Fruit fly (Drosophila melanogaster): ENCODE data around the gene ush.
A peak's percentile ranks its signal among the peaks of the same experiment; 100 is the strongest.

ush gene

dm6 chr2L:559770-560567, 83.9 kb downstream of the ush start, which contains the start of gene rempA (continued):
- TF ChIP-seq ato (GFP tag; IDR thresholded peaks at IDR 0.05; ENCODE audit: partially characterized antibody) (peak; percentile 49), vvl (GFP tag; IDR thresholded peaks at IDR 0.05) (0 out of 2 replicates have a peak, but pooled peaks have one; percentile 12), pzg (GFP tag; optimal IDR thresholded peaks at IDR 0.05) (peak; percentile 41), inv (GFP tag; IDR thresholded peaks at IDR 0.05; ENCODE audit: partially characterized antibody) (peak; percentile 45; the same call in 1 of the 2 replicates), salm (tag; optimal IDR thresholded peaks at IDR 0.05) (no peak)

- TF ChIP-seq Drgx (GFP tag; IDR thresholded peaks at IDR 0.05) (peak; percentile 61), CG32532 (GFP tag; IDR thresholded peaks at IDR 0.05) (no peak), Gsc (GFP tag; IDR thresholded peaks at IDR 0.05) (peak; percentile 43; the same call in 1 of the 2 replicates), bsh (GFP tag; optimal IDR thresholded peaks at IDR 0.05) (peak in 1 of 2 experiments; percentile 16), CG15479 (GFP tag; optimal IDR thresholded peaks at IDR 0.05) (no peak), CG17912 (GFP tag; optimal IDR thresholded peaks at IDR 0.05) (no peak), luna (GFP tag; optimal IDR thresholded peaks at IDR 0.05) (no peak), Ptx1 (GFP tag; IDR thresholded peaks at IDR 0.05) (no peak)
Measured at dm6 chr2L:563314-563713, 87.3 kb downstream of the ush start.

- no peak for TF ChIP-seq CG4707 (GFP tag; optimal IDR thresholded peaks at IDR 0.05)
- TF ChIP-seq CG2199 (GFP tag; IDR thresholded peaks at IDR 0.05): no peak
- TF ChIP-seq CG17186 (GFP tag; optimal IDR thresholded peaks at IDR 0.05): peak; percentile 20
- no peak for TF ChIP-seq ab (GFP tag; optimal IDR thresholded peaks at IDR 0.05)
- no peak for TF ChIP-seq Fer2 (tag; optimal IDR thresholded peaks at IDR 0.05)
- TF ChIP-seq pfk (GFP tag; optimal IDR thresholded peaks at IDR 0.05): no peak
- TF ChIP-seq Nf-YC (tag; optimal IDR thresholded peaks at IDR 0.05): peak; percentile 18
- peak; percentile 42; the same call in 1 of the 2 replicates for TF ChIP-seq inv (GFP tag; IDR thresholded peaks at IDR 0.05; ENCODE audit: partially characterized antibody)
- no peak for TF ChIP-seq CG8388 (GFP tag; optimal IDR thresholded peaks at IDR 0.05)
- peak; percentile 38 for TF ChIP-seq CG10267 (tag; optimal IDR thresholded peaks at IDR 0.05)
- no peak for TF ChIP-seq CG6765 (GFP tag; optimal IDR thresholded peaks at IDR 0.05)
- no peak for TF ChIP-seq toy (GFP tag; IDR thresholded peaks at IDR 0.05)
- TF ChIP-seq CG3065 (GFP tag; optimal IDR thresholded peaks at IDR 0.05): no peak
- peak; percentile 67 for TF ChIP-seq sna (GFP tag; IDR thresholded peaks at IDR 0.05; ENCODE audit: partially characterized antibody)
- no peak for TF ChIP-seq tll (GFP tag; optimal IDR thresholded peaks at IDR 0.05)
- no peak for TF ChIP-seq insv (GFP tag; optimal IDR thresholded peaks at IDR 0.05)
- no peak for TF ChIP-seq Dek (tag; optimal IDR thresholded peaks at IDR 0.05)
- TF ChIP-seq Myb (GFP tag; optimal IDR thresholded peaks at IDR 0.05): peak; percentile 37
- 0 out of 3 replicates have a peak, but pooled peaks have one; percentile 23 for TF ChIP-seq ci (GFP tag; IDR thresholded peaks at IDR 0.05)
- TF ChIP-seq ATbp (GFP tag; optimal IDR thresholded peaks at IDR 0.05): no peak
- peak; percentile 51 for TF ChIP-seq CG2120 (GFP tag; optimal IDR thresholded peaks at IDR 0.05)
- TF ChIP-seq CG1603 (tag; optimal IDR thresholded peaks at IDR 0.05): peak; percentile 70
- no peak for TF ChIP-seq Meics (GFP tag; optimal IDR thresholded peaks at IDR 0.05)
- no peak for TF ChIP-seq Fer1 (GFP tag; optimal IDR thresholded peaks at IDR 0.05)
- TF ChIP-seq h (optimal IDR thresholded peaks at IDR 0.05): no peak
- TF ChIP-seq so (GFP tag; IDR thresholded peaks at IDR 0.05): no peak
- peak; percentile 15 for TF ChIP-seq HLH54F (GFP tag; optimal IDR thresholded peaks at IDR 0.05)
- TF ChIP-seq esg (GFP tag; conservative IDR thresholded peaks at IDR 0.05): no peak
- TF ChIP-seq Bgb (GFP tag; IDR thresholded peaks at IDR 0.05; ENCODE audit: partially characterized antibody): peak; percentile 87
- TF ChIP-seq amos (GFP tag; IDR thresholded peaks at IDR 0.05; ENCODE audit: partially characterized antibody): peak; percentile 74
- no peak for TF ChIP-seq Spps (tag; optimal IDR thresholded peaks at IDR 0.05)
- no peak for TF ChIP-seq CG31441 (GFP tag; IDR thresholded peaks at IDR 0.05)
Measured at dm6 chr2L:563769-564550, 87.9 kb downstream of the ush start, which contains the start of the genes uncNacbeta and CG2794. Gene uncNacbeta, minus strand, starts transcription at chr2L:563819. Gene CG2794, plus strand, starts transcription at chr2L:564163.

All from whole organism, embryonic.